Fruit fly (Drosophila melanogaster) whole organism, adult: Measurements from ENCODE around the gene Ir8a.

Experiments
- CG14711 ChIP-seq: fragments of 200-800 bp; sonication (Bioruptor generic); optimal IDR thresholded peaks from 2 replicates; lab custom pipeline; 2018; ENCODE audit warnings: missing biosample characterization, mild to moderate bottlenecking, missing genetic modification characterization, moderate library complexity
- CG1620 ChIP-seq: fragments of 200-800 bp; sonication (Bioruptor generic); optimal IDR thresholded peaks from 2 replicates; lab custom pipeline; 2016; ENCODE audit warnings: missing biosample characterization, missing genetic modification characterization
- CG33017 ChIP-seq: fragments of 200-800 bp; sonication (Bioruptor generic); optimal IDR thresholded peaks from 2 replicates; lab custom pipeline; 2018; ENCODE audit warnings: missing biosample characterization, mild to moderate bottlenecking, missing genetic modification characterization, moderate library complexity
- Clk ChIP-seq: fragments of 200-800 bp; sonication (Bioruptor generic); optimal IDR thresholded peaks from 2 replicates; lab custom pipeline; 2017; ENCODE audit warnings: missing biosample characterization, missing genetic modification characterization
- cnc ChIP-seq, 2 experiments: fragments of >200 bp; optimal IDR thresholded peaks; 2 replicates each; lab custom pipeline; 2017
- kay ChIP-seq: fragments of 200-800 bp; sonication (Bioruptor generic); peaks from one replicate; lab custom pipeline; 2016; ENCODE audit warnings: missing biosample characterization, missing genetic modification characterization, borderline replicate concordance
- pad ChIP-seq: fragments of 200-800 bp; sonication (Bioruptor generic); optimal IDR thresholded peaks from 3 replicates; lab custom pipeline; 2017; ENCODE audit warnings: missing biosample characterization, missing genetic modification characterization, mild to moderate bottlenecking, moderate library complexity, missing genetic modification reagents
- tj ChIP-seq: fragments of 200-800 bp; sonication (Bioruptor generic); optimal IDR thresholded peaks from 3 replicates; lab custom pipeline; 2017; ENCODE audit warnings: missing biosample characterization, mild to moderate bottlenecking, missing genetic modification characterization, moderate library complexity

dm6 chrX:9243417-9243884, 7.1 kb upstream of the Ir8a start, which contains the start of the genes mxc and Larp7:
- no peak for TF ChIP-seq kay (GFP tag; lab: Kevin White, UChicago)
- TF ChIP-seq pad (GFP tag; lab: Kevin White, UChicago): peak; percentile 60
- peak; percentile 53 for TF ChIP-seq tj (GFP tag; lab: Kevin White, UChicago)
- no peak for TF ChIP-seq CG33017 (tag; lab: Kevin White, UChicago)
- TF ChIP-seq Clk: no peak
- no peak for TF ChIP-seq cnc (optimal IDR thresholded peaks at IDR 0.05; lab: Kevin White, UChicago)
- peak; percentile 90 for TF ChIP-seq CG14711
- peak; percentile 86 for TF ChIP-seq CG1620 (GFP tag; lab: Kevin White, UChicago)
